Worm (Caenorhabditis elegans): Measurements from ENCODE around the gene C23G10.5.

- TF ChIP-seq ama-1 (optimal IDR thresholded peaks at IDR 0.05): no peak
- TF ChIP-seq ets-7 (tag; optimal IDR thresholded peaks at IDR 0.05): no peak
- TF ChIP-seq hmbx-1 (tag; optimal IDR thresholded peaks at IDR 0.05): no peak
- no peak for TF ChIP-seq B0310.2 (tag; optimal IDR thresholded peaks at IDR 0.05)
- no peak for TF ChIP-seq ceh-36 (tag; optimal IDR thresholded peaks at IDR 0.05)
- no peak for TF ChIP-seq flt-1 (GFP tag; IDR thresholded peaks at IDR 0.05)
- TF ChIP-seq aly-1 (tag; optimal IDR thresholded peaks at IDR 0.05): no peak
- TF ChIP-seq tbx-11 (GFP tag; IDR thresholded peaks at IDR 0.05): no peak
- no peak for TF ChIP-seq ceh-13 (GFP tag; optimal IDR thresholded peaks at IDR 0.05)
Observed at ce11 chrIII:6201325-6201724, 10.4 kb downstream of the C23G10.5 start.
